In genomic region chr3R:23392235-23392634, dm6 we compare ENCODE assay signal across 3 fruit fly cellular contexts.
A peak's percentile ranks its signal among the peaks of the same experiment; 100 is the strongest.
TF ChIP-seq lines count a peak whose summit lies in the region.

No protein-coding gene starts in this region.

- TF ChIP-seq CTCF in whole organism, embryonic (GFP tag; optimal IDR thresholded peaks at IDR 0.05; lab: Kevin White, UChicago), result no peak

TF ChIP-seq in whole organism, embryonic, 481 proteins besides CTCF, POLR2A, EP300 and RAD21:
- TF ChIP-seq bsh (GFP tag; optimal IDR thresholded peaks at IDR 0.05; lab: Kevin White, UChicago) (peak in 1 of 2 experiments; percentile 25), CG2116 (GFP tag; optimal IDR thresholded peaks at IDR 0.05; lab: Kevin White, UChicago) (no peak), fd3F (GFP tag; optimal IDR thresholded peaks at IDR 0.05; lab: Kevin White, UChicago) (no peak), Drgx (GFP tag; IDR thresholded peaks at IDR 0.05; lab: Robert Waterston, UW) (0 out of 2 replicates have a peak, but pooled peaks have one; percentile 16), Bdp1 (GFP tag; optimal IDR thresholded peaks at IDR 0.05; lab: Kevin White, UChicago) (no peak)

TF ChIP-seq in whole organism, prepupa, 60 proteins besides CTCF, POLR2A, EP300 and RAD21 (continues in another document):
- TF ChIP-seq Sox14 (GFP tag; optimal IDR thresholded peaks at IDR 0.05; lab: Kevin White, UChicago) (peak; percentile 32), CG1621 (tag; optimal IDR thresholded peaks at IDR 0.05; lab: Kevin White, UChicago) (peak; percentile 9), Hr38 (GFP tag; optimal IDR thresholded peaks at IDR 0.05; lab: Kevin White, UChicago) (no peak), CG7368 (GFP tag; optimal IDR thresholded peaks at IDR 0.05; lab: Kevin White, UChicago) (no peak), CG3032 (tag; optimal IDR thresholded peaks at IDR 0.05; lab: Kevin White, UChicago) (peak; percentile 10), CG8632 (GFP tag; optimal IDR thresholded peaks at IDR 0.05; lab: Kevin White, UChicago) (no peak), fkh (GFP tag; optimal IDR thresholded peaks at IDR 0.05; lab: Kevin White, UChicago) (no peak), Eip78C (GFP tag; lab: Kevin White, UChicago) (peak; percentile 80), Sox15 (GFP tag; optimal IDR thresholded peaks at IDR 0.05; lab: Kevin White, UChicago) (no peak), eg (GFP tag; IDR thresholded peaks at IDR 0.05; lab: Robert Waterston, UW) (peak; percentile 70; the same call in 2 of the 3 replicates), topi (GFP tag; optimal IDR thresholded peaks at IDR 0.05; lab: Kevin White, UChicago) (no peak), CG32006 (GFP tag; optimal IDR thresholded peaks at IDR 0.05; lab: Kevin White, UChicago) (peak; percentile 60), ss (GFP tag; optimal IDR thresholded peaks at IDR 0.05; lab: Kevin White, UChicago) (no peak), CG9139 (GFP tag; optimal IDR thresholded peaks at IDR 0.05; lab: Kevin White, UChicago) (no peak), CG10669 (GFP tag; optimal IDR thresholded peaks at IDR 0.05; lab: Kevin White, UChicago) (peak; percentile 18), Hr39 (GFP tag; optimal IDR thresholded peaks at IDR 0.05; lab: Kevin White, UChicago) (no peak), CG6276 (GFP tag; optimal IDR thresholded peaks at IDR 0.05; lab: Kevin White, UChicago) (no peak), OdsH (GFP tag; optimal IDR thresholded peaks at IDR 0.05; lab: Kevin White, UChicago) (peak; percentile 18), CG8319 (GFP tag; optimal IDR thresholded peaks at IDR 0.05; lab: Kevin White, UChicago) (no peak), CG15336 (GFP tag; IDR thresholded peaks at IDR 0.05; lab: Robert Waterston, UW) (peak; percentile 39; the same call in 1 of the 2 replicates), pdm3 (GFP tag; optimal IDR thresholded peaks at IDR 0.05; lab: Kevin White, UChicago) (peak; percentile 19), CG6808 (GFP tag; optimal IDR thresholded peaks at IDR 0.05; lab: Kevin White, UChicago) (no peak), Eip93F (GFP tag; optimal IDR thresholded peaks at IDR 0.05; lab: Kevin White, UChicago) (no peak), lz (GFP tag; optimal IDR thresholded peaks at IDR 0.05; lab: Kevin White, UChicago) (no peak), spab (GFP tag; optimal IDR thresholded peaks at IDR 0.05; lab: Kevin White, UChicago) (no peak), CG8119 (GFP tag; IDR thresholded peaks at IDR 0.05; lab: Robert Waterston, UW) (0 out of 3 replicates have a peak, but pooled peaks have one; percentile 41), Ets96B (tag; optimal IDR thresholded peaks at IDR 0.05; lab: Kevin White, UChicago) (peak; percentile 12), acj6 (GFP tag; optimal IDR thresholded peaks at IDR 0.05; lab: Kevin White, UChicago) (peak; percentile 41), CG34406 (GFP tag; optimal IDR thresholded peaks at IDR 0.05; lab: Kevin White, UChicago) (no peak), cyc (GFP tag; optimal IDR thresholded peaks at IDR 0.05; lab: Kevin White, UChicago) (no peak), CG31627 (GFP tag; optimal IDR thresholded peaks at IDR 0.05; lab: Kevin White, UChicago) (no peak), CG3919 (GFP tag; optimal IDR thresholded peaks at IDR 0.05; lab: Kevin White, UChicago) (peak; percentile 62), Blimp-1 (GFP tag; optimal IDR thresholded peaks at IDR 0.05; lab: Kevin White, UChicago) (no peak), CG6163 (GFP tag; IDR thresholded peaks at IDR 0.05; lab: Robert Waterston, UW) (peak; percentile 75), salr (GFP tag; optimal IDR thresholded peaks at IDR 0.05; lab: Kevin White, UChicago) (peak in 1 of 2 experiments; percentile 52), Met (GFP tag; optimal IDR thresholded peaks at IDR 0.05; lab: Kevin White, UChicago) (no peak), Smox (GFP tag; optimal IDR thresholded peaks at IDR 0.05; lab: Kevin White, UChicago) (no peak), Sox102F (GFP tag; optimal IDR thresholded peaks at IDR 0.05; lab: Kevin White, UChicago) (no peak), CG6792 (GFP tag; optimal IDR thresholded peaks at IDR 0.05; lab: Kevin White, UChicago) (no peak), CG11902 (GFP tag; optimal IDR thresholded peaks at IDR 0.05; lab: Kevin White, UChicago) (no peak), Eip75B (GFP tag; optimal IDR thresholded peaks at IDR 0.05; lab: Kevin White, UChicago) (peak; percentile 23), CG4318 (GFP tag; optimal IDR thresholded peaks at IDR 0.05; lab: Kevin White, UChicago) (peak; percentile 20), CG6854 (GFP tag; optimal IDR thresholded peaks at IDR 0.05; lab: Kevin White, UChicago) (no peak), CG10631 (GFP tag; optimal IDR thresholded peaks at IDR 0.05; lab: Kevin White, UChicago) (peak; percentile 56)

TF ChIP-seq in whole organism, pupa, 21 proteins besides CTCF, POLR2A, EP300 and RAD21:
- TF ChIP-seq CG12605 (GFP tag; IDR thresholded peaks at IDR 0.05; lab: Robert Waterston, UW) (peak; percentile 58; the same call in 1 of the 2 replicates), CG4496 (GFP tag; IDR thresholded peaks at IDR 0.05; lab: Robert Waterston, UW) (peak; percentile 72), Pif1A (GFP tag; optimal IDR thresholded peaks at IDR 0.05; lab: Kevin White, UChicago) (peak; percentile 58), Pif1B (GFP tag; optimal IDR thresholded peaks at IDR 0.05; lab: Kevin White, UChicago) (peak; percentile 22), EcR (GFP tag; optimal IDR thresholded peaks at IDR 0.05; lab: Kevin White, UChicago) (no peak), CG17806 (tag; optimal IDR thresholded peaks at IDR 0.05; lab: Kevin White, UChicago) (peak; percentile 53), CG15710 (tag; optimal IDR thresholded peaks at IDR 0.05; lab: Kevin White, UChicago) (no peak), CG8301 (tag; optimal IDR thresholded peaks at IDR 0.05; lab: Kevin White, UChicago) (peak; percentile 73), CG9948 (tag; optimal IDR thresholded peaks at IDR 0.05; lab: Kevin White, UChicago) (peak; percentile 52), CG14655 (GFP tag; optimal IDR thresholded peaks at IDR 0.05; lab: Kevin White, UChicago) (peak; percentile 83), CG13204 (GFP tag; optimal IDR thresholded peaks at IDR 0.05; lab: Kevin White, UChicago) (no peak), gl (tag; optimal IDR thresholded peaks at IDR 0.05; lab: Kevin White, UChicago) (no peak), Ets98B (GFP tag; IDR thresholded peaks at IDR 0.05; lab: Robert Waterston, UW) (peak; percentile 56), CG8159 (tag; optimal IDR thresholded peaks at IDR 0.05; lab: Kevin White, UChicago) (peak; percentile 24), Snoo (tag; optimal IDR thresholded peaks at IDR 0.05; lab: Kevin White, UChicago) (no peak), CG34367 (tag; optimal IDR thresholded peaks at IDR 0.05; lab: Kevin White, UChicago) (no peak), D1 (tag; optimal IDR thresholded peaks at IDR 0.05; lab: Kevin White, UChicago) (no peak), fd96Ca (GFP tag; IDR thresholded peaks at IDR 0.05; lab: Robert Waterston, UW) (peak; percentile 79), rn (GFP tag; IDR thresholded peaks at IDR 0.05; lab: Robert Waterston, UW) (0 out of 2 replicates have a peak, but pooled peaks have one; percentile 20), CG10348 (GFP tag; IDR thresholded peaks at IDR 0.05; lab: Robert Waterston, UW) (no peak), CG32121 (GFP tag; IDR thresholded peaks at IDR 0.05; lab: Robert Waterston, UW) (peak; percentile 35; the same call in 1 of the 2 replicates)
TF ChIP-seq in whole organism, pupa: peak in this region for 13.

Comparison
In these comparisons a context has a peak if more than half of its experiments do, and no peak if none do; other contexts are left out.
1. Of the 7 proteins assayed by ChIP-seq in both whole organism, embryonic and whole organism, prepupa: peak only in whole organism, embryonic: none; only in whole organism, prepupa: Lpt; in both: none; in neither: 6.